Fruit fly (Drosophila melanogaster): Measurements from ENCODE around the gene CG13643.

- TF ChIP-seq CTCF (optimal IDR thresholded peaks at IDR 0.05) (no peak), CG8478 (optimal IDR thresholded peaks at IDR 0.05) (no peak)
These were observed 16.5 kb upstream of the CG13643 start, which contains the start of gene Mink for dm6 chr3R:24922270-24922669.

Data from S2 (cell line).